Worm (Caenorhabditis elegans): ENCODE data around the gene srt-39.

ce11 chrV:12449902-12450301 lies 34.8 kb upstream of the srt-39 start, which contains the start of gene C54D10.10:
- no peak for TF ChIP-seq mbf-1 (tag; optimal IDR thresholded peaks at IDR 0.05)
- no peak for TF ChIP-seq nhr-237 (tag; optimal IDR thresholded peaks at IDR 0.05)
- no peak for TF ChIP-seq elt-1 (tag; optimal IDR thresholded peaks at IDR 0.05)
- TF ChIP-seq blmp-1 (tag; optimal IDR thresholded peaks at IDR 0.05; ENCODE audit: insufficient read depth) = no peak
- no peak for TF ChIP-seq ztf-1 (GFP tag; conservative IDR thresholded peaks at IDR 0.05)
- TF ChIP-seq R02D3.7 (tag; optimal IDR thresholded peaks at IDR 0.05) = no peak
- no peak for TF ChIP-seq egl-27 (tag; optimal IDR thresholded peaks at IDR 0.05)
- no peak for TF ChIP-seq crh-2 (tag; optimal IDR thresholded peaks at IDR 0.05)
- no peak for TF ChIP-seq skn-1 (tag; optimal IDR thresholded peaks at IDR 0.05)
- TF ChIP-seq aly-2 (tag; optimal IDR thresholded peaks at IDR 0.05) = no peak
- no peak for TF ChIP-seq peb-1 (tag; optimal IDR thresholded peaks at IDR 0.05)
- no peak for TF ChIP-seq mab-5 (tag; optimal IDR thresholded peaks at IDR 0.05)
- no peak for TF ChIP-seq alr-1 (tag; optimal IDR thresholded peaks at IDR 0.05)

Measured in whole organism, L2 larva.